Fruit fly (Drosophila melanogaster) whole organism, embryonic: ENCODE results near the gene CG43072.
A peak's percentile ranks its signal among the peaks of the same experiment; 100 is the strongest.

ENCODE experiments used
- ATbp ChIP-seq: fragments of 200-800 bp; sonication (Bioruptor generic); optimal IDR thresholded peaks from 2 replicates; lab custom pipeline; 2017; ENCODE audit warnings: missing biosample characterization, mild to moderate bottlenecking, missing genetic modification characterization, missing genetic modification reagents
- CG12942 ChIP-seq: fragments of 200-800 bp; sonication (Bioruptor generic); optimal IDR thresholded peaks from 3 replicates; lab custom pipeline; 2016; ENCODE audit warnings: missing biosample characterization, missing genetic modification characterization
- CG14667 ChIP-seq: fragments of 200-800 bp; sonication (Bioruptor generic); IDR thresholded peaks from 2 replicates; pipeline ENCODE4 v1.3.6; 2022; ENCODE audit warnings: missing biosample characterization, missing genetic modification characterization
- CG15011 ChIP-seq: fragments of 200-800 bp; sonication (Bioruptor generic); optimal IDR thresholded peaks from 3 replicates; lab custom pipeline; 2018; ENCODE audit warnings: missing biosample characterization, mild to moderate bottlenecking, missing genetic modification characterization
- CG15696 ChIP-seq: fragments of 200-800 bp; sonication (Bioruptor generic); optimal IDR thresholded peaks from 2 replicates; lab custom pipeline; 2019; ENCODE audit warnings: missing biosample characterization, mild to moderate bottlenecking, missing genetic modification characterization, moderate library complexity
- CG1602 ChIP-seq: fragments of 200-800 bp; sonication (Bioruptor generic); optimal IDR thresholded peaks from 3 replicates; lab custom pipeline; 2016; ENCODE audit warnings: missing biosample characterization, missing genetic modification characterization
- CG16863 ChIP-seq: fragments of 200-800 bp; sonication (Bioruptor generic); optimal IDR thresholded peaks from 3 replicates; lab custom pipeline; 2016; ENCODE audit warnings: missing biosample characterization, missing genetic modification characterization
- CG17359 ChIP-seq: fragments of 200-800 bp; sonication (Bioruptor generic); optimal IDR thresholded peaks from 3 replicates; lab custom pipeline; 2018; ENCODE audit warnings: missing biosample characterization, mild to moderate bottlenecking, missing genetic modification characterization, moderate library complexity
- CG17385 ChIP-seq: fragments of 200-800 bp; sonication (Bioruptor generic); optimal IDR thresholded peaks from 3 replicates; lab custom pipeline; 2018; ENCODE audit warnings: missing biosample characterization, mild to moderate bottlenecking, missing genetic modification characterization
- CG17912 ChIP-seq: fragments of 200-800 bp; sonication (Bioruptor generic); optimal IDR thresholded peaks from 2 replicates; lab custom pipeline; 2018; ENCODE audit warnings: missing biosample characterization, mild to moderate bottlenecking, missing genetic modification characterization
- CG2712 ChIP-seq: fragments of 200-800 bp; optimal IDR thresholded peaks from 3 replicates; lab custom pipeline; 2019; ENCODE audit warnings: missing biosample characterization, mild to moderate bottlenecking, missing genetic modification characterization, moderate library complexity
- CG31365 ChIP-seq: fragments of 200-800 bp; sonication (Bioruptor generic); optimal IDR thresholded peaks from 2 replicates; lab custom pipeline; 2018; ENCODE audit warnings: missing biosample characterization, mild to moderate bottlenecking, missing genetic modification characterization
- CG34224 ChIP-seq: fragments of 200-800 bp; sonication (Bioruptor generic); IDR thresholded peaks from 3 replicates; pipeline ENCODE4 v1.3.6; 2022; ENCODE audit warnings: missing biosample characterization, missing genetic modification characterization; ENCODE audit not compliant: partially characterized antibody
- CG34422 ChIP-seq: fragments of 200-800 bp; sonication (Bioruptor generic); IDR thresholded peaks from 3 replicates; pipeline ENCODE4 v1.3.6; 2022; ENCODE audit warnings: missing biosample characterization, missing genetic modification characterization
- CG4730 ChIP-seq: fragments of 200-800 bp; sonication (Bioruptor generic); IDR thresholded peaks from 2 replicates; pipeline ENCODE4 v1.3.6; 2022; ENCODE audit warnings: missing biosample characterization, missing genetic modification characterization
- CG6689 ChIP-seq: fragments of 200-800 bp; sonication (Bioruptor generic); IDR thresholded peaks from 2 replicates; pipeline ENCODE4 v1.3.6; 2022; ENCODE audit warnings: missing biosample characterization, missing genetic modification characterization
- CG8944 ChIP-seq: fragments of 200-800 bp; sonication (Bioruptor generic); optimal IDR thresholded peaks from 3 replicates; lab custom pipeline; 2016; ENCODE audit warnings: missing biosample characterization, missing genetic modification characterization
- CG9609 ChIP-seq: fragments of 200-800 bp; sonication (Bioruptor generic); optimal IDR thresholded peaks from 3 replicates; lab custom pipeline; 2016; ENCODE audit warnings: missing biosample characterization, missing genetic modification characterization
- D19B ChIP-seq: fragments of 200-800 bp; sonication (Bioruptor generic); optimal IDR thresholded peaks from 2 replicates; lab custom pipeline; 2017; ENCODE audit warnings: missing biosample characterization, mild to moderate bottlenecking, missing genetic modification characterization
- Elba2 ChIP-seq: fragments of 200-800 bp; sonication (Bioruptor generic); optimal IDR thresholded peaks from 3 replicates; lab custom pipeline; 2016; ENCODE audit warnings: missing biosample characterization, missing genetic modification characterization
- Jarid2 ChIP-seq: fragments of 200-800 bp; sonication (Bioruptor generic); optimal IDR thresholded peaks from 3 replicates; lab custom pipeline; 2017; ENCODE audit warnings: mild to moderate bottlenecking, missing biosample characterization, missing genetic modification reagents, missing genetic modification characterization
- Kr ChIP-seq: fragments of 200-800 bp; sonication (Bioruptor generic); optimal IDR thresholded peaks from 2 replicates; lab custom pipeline; 2017; ENCODE audit warnings: missing biosample characterization, mild to moderate bottlenecking, missing genetic modification characterization
- Sry-δ ChIP-seq: fragments of 200-800 bp; sonication (Bioruptor generic); optimal IDR thresholded peaks from 2 replicates; lab custom pipeline; 2016; ENCODE audit warnings: missing biosample characterization, missing genetic modification characterization
- Vsx1 ChIP-seq: fragments of 200-800 bp; sonication (Bioruptor generic); optimal IDR thresholded peaks from 2 replicates; lab custom pipeline; 2017; ENCODE audit warnings: missing biosample characterization, mild to moderate bottlenecking, missing genetic modification characterization, missing genetic modification reagents
- bowl ChIP-seq: fragments of 200-800 bp; sonication (Bioruptor generic); IDR thresholded peaks from 2 replicates; pipeline ENCODE4 v1.3.6; 2022; ENCODE audit warnings: missing biosample characterization, missing genetic modification characterization
- cg ChIP-seq: fragments of 200-800 bp; sonication (Bioruptor generic); optimal IDR thresholded peaks from 3 replicates; lab custom pipeline; 2019; ENCODE audit warnings: missing biosample characterization, mild to moderate bottlenecking, missing genetic modification characterization, moderate library complexity
- dimm ChIP-seq: fragments of 200-800 bp; sonication (Bioruptor generic); IDR thresholded peaks from 2 replicates; pipeline ENCODE4 v1.3.6; 2022; ENCODE audit warnings: missing biosample characterization, missing genetic modification characterization
- emc ChIP-seq: fragments of 200-800 bp; sonication (Bioruptor generic); optimal IDR thresholded peaks from 2 replicates; lab custom pipeline; 2016; ENCODE audit warnings: missing biosample characterization, missing genetic modification characterization
- ewg ChIP-seq: fragments of 200-800 bp; sonication (Bioruptor generic); optimal IDR thresholded peaks from 3 replicates; lab custom pipeline; 2017; ENCODE audit warnings: mild to moderate bottlenecking, missing biosample characterization, missing genetic modification reagents, missing genetic modification characterization
- gem ChIP-seq: fragments of 200-800 bp; sonication (Bioruptor generic); optimal IDR thresholded peaks from 2 replicates; lab custom pipeline; 2019; ENCODE audit warnings: missing biosample characterization, mild to moderate bottlenecking, missing genetic modification characterization, moderate library complexity
- grau ChIP-seq: fragments of 200-800 bp; optimal IDR thresholded peaks from 3 replicates; lab custom pipeline; 2019; ENCODE audit warnings: missing biosample characterization, mild to moderate bottlenecking, missing genetic modification characterization, moderate library complexity
- ham ChIP-seq: fragments of 200-800 bp; sonication (Bioruptor generic); IDR thresholded peaks from 2 replicates; pipeline ENCODE4 v1.3.6; 2022; ENCODE audit warnings: missing biosample characterization, missing genetic modification characterization
- hkb ChIP-seq, 2 experiments: fragments of 200-800 bp in 1 of 2; fragments of >200 bp in 1 of 2; sonication (Bioruptor generic) in 1 of 2; IDR thresholded peaks in 1 of 2; optimal IDR thresholded peaks in 1 of 2; 2 replicates each; pipeline versions ENCODE4 v1.3.6 to Lab custom; 2017 to 2022; ENCODE audit warnings: missing biosample characterization in 1 of 2, missing genetic modification characterization in 1 of 2
- inv ChIP-seq: fragments of 200-800 bp; sonication (Bioruptor generic); IDR thresholded peaks from 2 replicates; pipeline ENCODE4 v1.3.6; 2022; ENCODE audit warnings: missing biosample characterization, missing genetic modification characterization; ENCODE audit not compliant: partially characterized antibody
- lola ChIP-seq, 3 experiments: fragments of >200 bp in 2 of 3; fragments of 200-800 bp in 1 of 3; sonication (Bioruptor generic) in 1 of 3; optimal IDR thresholded peaks; 2 replicates each; lab custom pipeline; 2017 to 2019; ENCODE audit warnings: missing biosample characterization in 3 of 3, missing genetic modification characterization in 3 of 3, mild to moderate bottlenecking in 1 of 3, moderate library complexity in 1 of 3
- lov ChIP-seq, 2 experiments: fragments of 200-800 bp in 1 of 2; fragments of >200 bp in 1 of 2; sonication (Bioruptor generic) in 1 of 2; IDR thresholded peaks in 1 of 2; optimal IDR thresholded peaks in 1 of 2; 2 replicates in 1 of 2; 3 replicates in 1 of 2; pipeline versions ENCODE4 v1.3.6 to Lab custom; 2017 to 2022; ENCODE audit warnings: missing biosample characterization in 1 of 2, missing genetic modification characterization in 1 of 2
- sc ChIP-seq, 3 experiments: fragments of >200 bp in 2 of 3; fragments of 200-800 bp in 1 of 3; sonication (Bioruptor generic) in 1 of 3; optimal IDR thresholded peaks; 2 replicates in 2 of 3; 3 replicates in 1 of 3; lab custom pipeline; 2017; ENCODE audit warnings: mild to moderate bottlenecking in 1 of 3, missing biosample characterization in 1 of 3, missing genetic modification characterization in 1 of 3, missing genetic modification reagents in 1 of 3
- seq ChIP-seq: fragments of 200-800 bp; sonication (Bioruptor generic); IDR thresholded peaks from 2 replicates; pipeline ENCODE4 v1.3.6; 2022; ENCODE audit warnings: missing biosample characterization, missing genetic modification characterization
- slbo ChIP-seq: fragments of 200-800 bp; sonication (Bioruptor generic); IDR thresholded peaks from 2 replicates; pipeline ENCODE4 v1.3.6; 2022; ENCODE audit warnings: missing biosample characterization, missing genetic modification characterization
- slou ChIP-seq: fragments of 200-800 bp; sonication (Bioruptor generic); optimal IDR thresholded peaks from 3 replicates; lab custom pipeline; 2016; ENCODE audit warnings: missing biosample characterization, missing genetic modification characterization
- so ChIP-seq: fragments of 200-800 bp; sonication (Bioruptor generic); IDR thresholded peaks from 3 replicates; pipeline ENCODE4 v1.3.6; 2022; ENCODE audit warnings: missing biosample characterization, missing genetic modification characterization
- stc ChIP-seq: fragments of 200-800 bp; sonication (Bioruptor generic); IDR thresholded peaks from 2 replicates; pipeline ENCODE4 v1.3.6; 2022; ENCODE audit warnings: missing biosample characterization, missing genetic modification characterization
- stwl ChIP-seq: fragments of 200-800 bp; sonication (Bioruptor generic); optimal IDR thresholded peaks from 3 replicates; lab custom pipeline; 2018; ENCODE audit warnings: missing biosample characterization, mild to moderate bottlenecking, missing genetic modification characterization, moderate library complexity
- tna ChIP-seq: fragments of 200-800 bp; sonication (Bioruptor generic); IDR thresholded peaks from 2 replicates; pipeline ENCODE4 v1.3.6; 2022; ENCODE audit warnings: missing biosample characterization, missing genetic modification characterization; ENCODE audit not compliant: partially characterized antibody
- tx ChIP-seq: fragments of 200-800 bp; sonication (Bioruptor generic); optimal IDR thresholded peaks from 2 replicates; lab custom pipeline; 2016; ENCODE audit warnings: missing biosample characterization, missing genetic modification characterization
- vfl ChIP-seq: fragments of 200-800 bp; sonication (Bioruptor generic); optimal IDR thresholded peaks from 2 replicates; lab custom pipeline; 2016; ENCODE audit warnings: missing biosample characterization, missing genetic modification characterization

The CG43072 gene

DNA sequence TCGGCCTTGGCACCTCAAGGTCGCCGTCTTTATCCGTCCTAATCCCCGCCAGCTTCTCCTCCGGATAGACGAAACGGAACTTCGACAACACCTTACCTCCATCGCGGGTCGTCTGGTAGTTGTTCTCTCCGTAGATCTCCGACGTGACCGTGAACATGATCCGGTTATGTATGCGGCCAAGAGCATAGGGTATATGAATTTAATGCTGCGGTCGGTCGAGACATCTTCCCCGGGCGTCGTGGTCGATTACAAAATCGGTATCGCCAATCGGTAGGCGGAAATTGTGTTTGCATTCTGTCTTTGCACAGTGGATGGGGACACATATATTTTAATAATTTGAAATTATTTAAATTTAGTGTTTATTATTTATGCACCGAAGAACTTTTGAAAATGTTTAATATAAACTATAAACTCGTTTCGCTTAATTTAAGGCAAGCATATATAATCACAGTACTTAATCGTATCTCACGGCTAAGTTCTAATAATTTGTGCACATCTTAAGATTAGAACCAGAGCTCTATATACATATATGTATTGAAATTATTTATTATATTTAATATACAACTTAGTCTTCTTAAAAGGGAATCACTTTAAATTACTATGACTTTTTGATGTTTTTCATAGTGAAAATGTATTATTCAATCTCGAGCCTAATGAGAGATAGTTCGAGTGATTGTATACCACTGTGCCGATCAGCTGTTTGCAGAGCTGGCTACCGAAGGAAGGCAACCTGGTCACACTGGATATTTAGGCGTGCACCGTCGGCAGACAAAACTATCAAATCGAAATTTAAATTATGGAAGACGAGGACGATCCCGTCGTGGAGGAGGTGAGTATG, 34.3 kb upstream of the CG43072 start, which contains the start of the genes CG10584 and Polr3E (continued):
- TF ChIP-seq CG34224 (GFP tag; lab: Robert Waterston, UW) (peak; percentile 42; the same call in 1 of the 3 replicates), stwl (tag; lab: Kevin White, UChicago) (peak; percentile 23), Elba2 (GFP tag; lab: Kevin White, UChicago) (peak; percentile 55), CG16863 (GFP tag; lab: Kevin White, UChicago) (peak; percentile 2), CG15011 (peak; percentile 79), CG17912 (GFP tag; lab: Kevin White, UChicago) (peak; percentile 86), CG34422 (GFP tag; lab: Robert Waterston, UW) (peak; percentile 76), CG17385 (GFP tag; lab: Kevin White, UChicago) (peak; percentile 90), inv (GFP tag; lab: Robert Waterston, UW) (no peak), ATbp (peak; percentile 96), D19B (GFP tag; lab: Kevin White, UChicago) (peak; percentile 86), CG1602 (GFP tag; lab: Kevin White, UChicago) (peak; percentile 90), stc (GFP tag; lab: Robert Waterston, UW) (peak; percentile 64), emc (no peak), sc (optimal IDR thresholded peaks at IDR 0.05; lab: Kevin White, UChicago) (no peak), sc (GFP tag; optimal IDR thresholded peaks at IDR 0.05; lab: Kevin White, UChicago) (peak; percentile 92), gem (peak; percentile 97), CG2712 (peak; percentile 97), lov (optimal IDR thresholded peaks at IDR 0.05; lab: Kevin White, UChicago) (no peak), lov (GFP tag; IDR thresholded peaks at IDR 0.05; lab: Robert Waterston, UW) (0 out of 3 replicates have a peak, but pooled peaks have one; percentile 58), CG8944 (peak; percentile 26), CG12942 (peak; percentile 89), slbo (GFP tag; lab: Robert Waterston, UW) (peak; percentile 83), vfl (GFP tag; lab: Kevin White, UChicago) (no peak), Kr (GFP tag; lab: Kevin White, UChicago) (peak; percentile 16), CG31365 (tag; lab: Kevin White, UChicago) (no peak), tna (GFP tag; lab: Robert Waterston, UW) (no peak; the same call in 1 of the 2 replicates), seq (GFP tag; lab: Robert Waterston, UW) (peak; percentile 78), Jarid2 (GFP tag; lab: Kevin White, UChicago) (peak; percentile 70), CG9609 (GFP tag; lab: Kevin White, UChicago) (peak; percentile 11), hkb (optimal IDR thresholded peaks at IDR 0.05; lab: Kevin White, UChicago) (no peak), hkb (GFP tag; IDR thresholded peaks at IDR 0.05; lab: Robert Waterston, UW) (peak; percentile 83), ham (no peak), lola (GFP tag; optimal IDR thresholded peaks at IDR 0.05; lab: Kevin White, UChicago) (peak in 1 of 3 experiments; percentile 95), cg (GFP tag; lab: Kevin White, UChicago) (no peak), CG14667 (peak; percentile 67), bowl (peak; percentile 41; the same call in 1 of the 2 replicates), CG4730 (GFP tag; lab: Robert Waterston, UW) (peak; percentile 79), CG15696 (tag; lab: Kevin White, UChicago) (peak; percentile 95), CG17359 (tag; lab: Kevin White, UChicago) (peak; percentile 93), Sry-δ (GFP tag; lab: Kevin White, UChicago) (no peak), CG6689 (GFP tag; lab: Robert Waterston, UW) (peak; percentile 90), grau (peak; percentile 95), so (GFP tag; lab: Robert Waterston, UW) (peak; percentile 80; the same call in 1 of the 3 replicates), dimm (peak; percentile 64), tx (no peak), slou (GFP tag; lab: Kevin White, UChicago) (peak; percentile 87), Vsx1 (GFP tag; lab: Kevin White, UChicago) (peak; percentile 86), ewg (GFP tag; lab: Kevin White, UChicago) (peak; percentile 78)
